Fruit fly (Drosophila melanogaster) whole organism, prepupa: ENCODE measurements around the gene Rab26.

Experiments
- CG10631 ChIP-seq: fragments of 200-800 bp; sonication (Bioruptor generic); optimal IDR thresholded peaks from 2 replicates; lab custom pipeline; 2016; ENCODE audit warnings: missing biosample characterization, missing genetic modification characterization
- CG10669 ChIP-seq: fragments of 200-800 bp; sonication (Bioruptor generic); optimal IDR thresholded peaks from 3 replicates; lab custom pipeline; 2018; ENCODE audit warnings: missing biosample characterization, mild to moderate bottlenecking, missing genetic modification characterization, moderate library complexity
- CG11294 ChIP-seq: fragments of 200-800 bp; sonication (Bioruptor generic); IDR thresholded peaks from 2 replicates; pipeline ENCODE4 v1.3.6; 2022; ENCODE audit warnings: missing biosample characterization, missing genetic modification characterization
- CG11762 ChIP-seq: fragments of 200-800 bp; sonication (Bioruptor generic); optimal IDR thresholded peaks from 3 replicates; lab custom pipeline; 2016; ENCODE audit warnings: missing biosample characterization, missing genetic modification characterization; ENCODE audit not compliant: insufficient read depth
- CG11902 ChIP-seq: fragments of 200-800 bp; sonication (Bioruptor generic); optimal IDR thresholded peaks from 3 replicates; lab custom pipeline; 2016; ENCODE audit warnings: missing biosample characterization, missing genetic modification characterization
- CG15336 ChIP-seq: fragments of 200-800 bp; sonication (Bioruptor generic); IDR thresholded peaks from 2 replicates; pipeline ENCODE4 v1.3.6; 2022; ENCODE audit warnings: missing biosample characterization, missing genetic modification characterization
- CG1621 ChIP-seq: fragments of 200-800 bp; sonication (Bioruptor generic); optimal IDR thresholded peaks from 3 replicates; lab custom pipeline; 2018; ENCODE audit warnings: missing biosample characterization, mild to moderate bottlenecking, missing genetic modification characterization
- CG16779 ChIP-seq: fragments of 200-800 bp; sonication (Bioruptor generic); optimal IDR thresholded peaks from 3 replicates; lab custom pipeline; 2017; ENCODE audit warnings: missing biosample characterization, mild to moderate bottlenecking, missing genetic modification characterization
- CG31627 ChIP-seq: fragments of 200-800 bp; sonication (Bioruptor generic); optimal IDR thresholded peaks from 3 replicates; lab custom pipeline; 2016; ENCODE audit warnings: missing biosample characterization, missing genetic modification characterization
- CG32006 ChIP-seq: fragments of 200-800 bp; sonication (Bioruptor generic); optimal IDR thresholded peaks from 3 replicates; lab custom pipeline; 2017; ENCODE audit warnings: missing biosample characterization, mild to moderate bottlenecking, missing genetic modification characterization
- CG34406 ChIP-seq: fragments of 200-800 bp; sonication (Bioruptor generic); optimal IDR thresholded peaks from 3 replicates; lab custom pipeline; 2016; ENCODE audit warnings: missing biosample characterization, missing genetic modification characterization
- CG3919 ChIP-seq: fragments of 200-800 bp; sonication (Bioruptor generic); optimal IDR thresholded peaks from 3 replicates; lab custom pipeline; 2016; ENCODE audit warnings: missing biosample characterization, missing genetic modification characterization
- CG6163 ChIP-seq: fragments of 200-800 bp; sonication (Bioruptor generic); IDR thresholded peaks from 3 replicates; pipeline ENCODE4 v1.3.6; 2022; ENCODE audit warnings: missing biosample characterization, missing genetic modification characterization
- CG6276 ChIP-seq: fragments of 200-800 bp; sonication (Bioruptor generic); optimal IDR thresholded peaks from 2 replicates; lab custom pipeline; 2017; ENCODE audit warnings: missing biosample characterization, mild to moderate bottlenecking, missing genetic modification characterization
- CG6808 ChIP-seq: fragments of 200-800 bp; sonication (Bioruptor generic); optimal IDR thresholded peaks from 3 replicates; lab custom pipeline; 2017; ENCODE audit warnings: missing biosample characterization, missing genetic modification characterization, mild to moderate bottlenecking, moderate library complexity, missing genetic modification reagents
- CG6854 ChIP-seq: fragments of 200-800 bp; sonication (Bioruptor generic); optimal IDR thresholded peaks from 2 replicates; lab custom pipeline; 2017; ENCODE audit warnings: missing biosample characterization, mild to moderate bottlenecking, missing genetic modification characterization
- CG7368 ChIP-seq: fragments of 200-800 bp; sonication (Bioruptor generic); optimal IDR thresholded peaks from 3 replicates; lab custom pipeline; 2016; ENCODE audit warnings: missing biosample characterization, missing genetic modification characterization
- CG8119 ChIP-seq: fragments of 200-800 bp; sonication (Bioruptor generic); IDR thresholded peaks from 3 replicates; pipeline ENCODE4 v1.3.6; 2022; ENCODE audit warnings: missing biosample characterization, missing genetic modification characterization
- CG9139 ChIP-seq: fragments of 200-800 bp; sonication (Bioruptor generic); optimal IDR thresholded peaks from 3 replicates; lab custom pipeline; 2017; ENCODE audit warnings: missing biosample characterization, mild to moderate bottlenecking, missing genetic modification characterization
- Eip78C ChIP-seq: fragments of 200-800 bp; sonication (Bioruptor generic); peaks from one replicate; lab custom pipeline; 2016; ENCODE audit warnings: missing biosample characterization, missing genetic modification characterization
- Eip93F ChIP-seq: fragments of 200-800 bp; sonication (Bioruptor generic); optimal IDR thresholded peaks from 2 replicates; lab custom pipeline; 2016; ENCODE audit warnings: missing biosample characterization, mild to moderate bottlenecking, missing genetic modification characterization
- Ets21C ChIP-seq: fragments of 200-800 bp; sonication (Bioruptor generic); optimal IDR thresholded peaks from 3 replicates; lab custom pipeline; 2016; ENCODE audit warnings: missing biosample characterization, missing genetic modification characterization
- Ets96B ChIP-seq: fragments of 200-800 bp; optimal IDR thresholded peaks from 2 replicates; lab custom pipeline; 2019; ENCODE audit warnings: missing biosample characterization, mild to moderate bottlenecking, missing genetic modification characterization, moderate library complexity
- Gug ChIP-seq: fragments of 200-800 bp; sonication (Bioruptor generic); IDR thresholded peaks from 2 replicates; pipeline ENCODE4 v1.3.6; 2022; ENCODE audit warnings: missing biosample characterization, missing genetic modification characterization
- Hr38 ChIP-seq: sonication (Bioruptor generic); optimal IDR thresholded peaks from 2 replicates; lab custom pipeline; 2016; ENCODE audit warnings: missing biosample characterization, missing genetic modification characterization
- Hr4 ChIP-seq: fragments of 200-800 bp; sonication (Bioruptor generic); optimal IDR thresholded peaks from 3 replicates; lab custom pipeline; 2016; ENCODE audit warnings: missing biosample characterization, missing genetic modification characterization
- Lpt ChIP-seq: fragments of 200-800 bp; sonication (Bioruptor generic); optimal IDR thresholded peaks from 3 replicates; lab custom pipeline; 2016; ENCODE audit warnings: missing biosample characterization, missing genetic modification characterization
- Met ChIP-seq: fragments of 200-800 bp; sonication (Bioruptor generic); optimal IDR thresholded peaks from 3 replicates; lab custom pipeline; 2016; ENCODE audit warnings: missing biosample characterization, missing genetic modification characterization
- OdsH ChIP-seq: fragments of 200-800 bp; sonication (Bioruptor generic); optimal IDR thresholded peaks from 3 replicates; lab custom pipeline; 2016; ENCODE audit warnings: missing biosample characterization, missing genetic modification characterization
- Smox ChIP-seq: fragments of 200-800 bp; sonication (Bioruptor generic); optimal IDR thresholded peaks from 3 replicates; lab custom pipeline; 2016; ENCODE audit warnings: missing biosample characterization, missing genetic modification characterization
- Sox102F ChIP-seq: fragments of 200-800 bp; sonication (Bioruptor generic); optimal IDR thresholded peaks from 2 replicates; lab custom pipeline; 2016; ENCODE audit warnings: missing biosample characterization, mild to moderate bottlenecking, missing genetic modification characterization
- Sox15 ChIP-seq: fragments of 200-800 bp; sonication (Bioruptor generic); optimal IDR thresholded peaks from 3 replicates; lab custom pipeline; 2016; ENCODE audit warnings: missing biosample characterization, missing genetic modification characterization
- cyc ChIP-seq: fragments of 200-800 bp; sonication (Bioruptor generic); optimal IDR thresholded peaks from 3 replicates; lab custom pipeline; 2016; ENCODE audit warnings: missing biosample characterization, missing genetic modification characterization
- dac ChIP-seq: fragments of 200-800 bp; sonication (Bioruptor generic); optimal IDR thresholded peaks from 2 replicates; lab custom pipeline; 2017; ENCODE audit warnings: missing biosample characterization, mild to moderate bottlenecking, missing genetic modification characterization
- dsx ChIP-seq: fragments of 200-800 bp; optimal IDR thresholded peaks from 3 replicates; lab custom pipeline; 2019; ENCODE audit warnings: missing biosample characterization, mild to moderate bottlenecking, missing genetic modification characterization, moderate library complexity; ENCODE audit not compliant: poor library complexity, severe bottlenecking
- eg ChIP-seq: fragments of 200-800 bp; sonication (Bioruptor generic); IDR thresholded peaks from 3 replicates; pipeline ENCODE4 v1.3.6; 2022; ENCODE audit warnings: missing biosample characterization, missing genetic modification characterization
- esn ChIP-seq: fragments of 200-800 bp; sonication (Bioruptor generic); optimal IDR thresholded peaks from 2 replicates; lab custom pipeline; 2016; ENCODE audit warnings: missing biosample characterization, mild to moderate bottlenecking, missing genetic modification characterization, moderate library complexity
- fd85E ChIP-seq: fragments of 200-800 bp; sonication (Bioruptor generic); optimal IDR thresholded peaks from 3 replicates; lab custom pipeline; 2016; ENCODE audit warnings: missing biosample characterization, missing genetic modification characterization
- fkh ChIP-seq: fragments of 200-800 bp; sonication (Bioruptor generic); optimal IDR thresholded peaks from 3 replicates; lab custom pipeline; 2017; ENCODE audit warnings: missing biosample characterization, mild to moderate bottlenecking, missing genetic modification characterization, moderate library complexity
- lz ChIP-seq: fragments of 200-800 bp; sonication (Bioruptor generic); optimal IDR thresholded peaks from 3 replicates; lab custom pipeline; 2016; ENCODE audit warnings: missing biosample characterization, missing genetic modification characterization
- net ChIP-seq: fragments of 200-800 bp; sonication (Bioruptor generic); optimal IDR thresholded peaks from 3 replicates; lab custom pipeline; 2016; ENCODE audit warnings: missing biosample characterization, missing genetic modification characterization
- salr ChIP-seq, 2 experiments: fragments of 200-800 bp; sonication (Bioruptor generic); optimal IDR thresholded peaks; 3 replicates each; lab custom pipeline; 2016 to 2018; ENCODE audit warnings: missing biosample characterization in 2 of 2, missing genetic modification characterization in 2 of 2, mild to moderate bottlenecking in 1 of 2
- spab ChIP-seq: fragments of 200-800 bp; sonication (Bioruptor generic); optimal IDR thresholded peaks from 2 replicates; lab custom pipeline; 2017; ENCODE audit warnings: missing biosample characterization, mild to moderate bottlenecking, missing genetic modification characterization, missing genetic modification reagents
- ss ChIP-seq, 2 experiments: fragments of 200-800 bp; sonication (Bioruptor generic); optimal IDR thresholded peaks; 2 replicates in 1 of 2; 3 replicates in 1 of 2; lab custom pipeline; 2017 to 2018; ENCODE audit warnings: mild to moderate bottlenecking in 2 of 2, missing biosample characterization in 2 of 2, missing genetic modification characterization in 2 of 2, moderate library complexity in 1 of 2
- svp ChIP-seq: fragments of 200-800 bp; sonication (Bioruptor generic); peaks from one replicate; lab custom pipeline; 2016; ENCODE audit warnings: missing biosample characterization, missing genetic modification characterization
- topi ChIP-seq: fragments of 200-800 bp; sonication (Bioruptor generic); optimal IDR thresholded peaks from 3 replicates; lab custom pipeline; 2016; ENCODE audit warnings: missing biosample characterization, missing genetic modification characterization
- vri ChIP-seq: fragments of 200-800 bp; sonication (Bioruptor generic); optimal IDR thresholded peaks from 3 replicates; lab custom pipeline; 2016; ENCODE audit warnings: missing biosample characterization, mild to moderate bottlenecking, missing genetic modification characterization

Rab26 gene

dm6 chr3L:21347197-21347831, 28.7 kb downstream of the Rab26 start (continued):
- TF ChIP-seq CG32006, result peak; percentile 86
- peak; percentile 28 for TF ChIP-seq Sox15 (GFP tag; lab: Kevin White, UChicago)
- TF ChIP-seq CG11902 (GFP tag; lab: Kevin White, UChicago), result peak; percentile 36
- peak; percentile 69 for TF ChIP-seq CG3919 (GFP tag; lab: Kevin White, UChicago)
- peak; percentile 49; the same call in 2 of the 3 replicates for TF ChIP-seq CG8119 (GFP tag; lab: Robert Waterston, UW)
- peak; percentile 59 for TF ChIP-seq spab (GFP tag; lab: Kevin White, UChicago)
- TF ChIP-seq CG11294 (GFP tag; lab: Robert Waterston, UW), result peak; percentile 43; the same call in 1 of the 2 replicates
- TF ChIP-seq cyc (GFP tag; lab: Kevin White, UChicago), result peak; percentile 55
- TF ChIP-seq svp (GFP tag; lab: Kevin White, UChicago), result peak; percentile 82
- TF ChIP-seq topi, result peak; percentile 64
- TF ChIP-seq dsx, result no peak
- TF ChIP-seq CG34406, result peak; percentile 44
- peak; percentile 48 for TF ChIP-seq Sox102F (GFP tag; lab: Kevin White, UChicago)
- peak; percentile 49 to 83 for TF ChIP-seq salr (GFP tag; optimal IDR thresholded peaks at IDR 0.05; lab: Kevin White, UChicago)
- TF ChIP-seq Ets96B, result peak; percentile 40
- TF ChIP-seq CG6854 (GFP tag; lab: Kevin White, UChicago), result no peak
- TF ChIP-seq Gug (GFP tag; lab: Robert Waterston, UW), result peak; percentile 48
- no peak for TF ChIP-seq CG9139
- no peak for TF ChIP-seq ss (GFP tag; optimal IDR thresholded peaks at IDR 0.05; lab: Kevin White, UChicago)
- no peak for TF ChIP-seq fkh (GFP tag; lab: Kevin White, UChicago)
- TF ChIP-seq CG6276 (GFP tag; lab: Kevin White, UChicago), result peak; percentile 49
- peak; percentile 76 for TF ChIP-seq OdsH
- TF ChIP-seq CG1621 (tag; lab: Kevin White, UChicago), result peak; percentile 32
- TF ChIP-seq lz (GFP tag; lab: Kevin White, UChicago), result peak; percentile 50
- peak; percentile 56 for TF ChIP-seq Smox
- TF ChIP-seq CG7368 (GFP tag; lab: Kevin White, UChicago), result peak; percentile 45
- peak; percentile 39 for TF ChIP-seq Lpt (GFP tag; lab: Kevin White, UChicago)
- no peak for TF ChIP-seq Eip93F (GFP tag; lab: Kevin White, UChicago)
- no peak; the same call in 2 of the 3 replicates for TF ChIP-seq eg (GFP tag; lab: Robert Waterston, UW)
- TF ChIP-seq CG10631 (GFP tag; lab: Kevin White, UChicago), result peak; percentile 75
- TF ChIP-seq CG10669, result peak; percentile 69
- TF ChIP-seq Ets21C (GFP tag; lab: Kevin White, UChicago), result peak; percentile 5
- 0 out of 2 replicates have a peak, but pooled peaks have one; percentile 11 for TF ChIP-seq CG15336 (GFP tag; lab: Robert Waterston, UW)
- peak; percentile 25 for TF ChIP-seq vri (GFP tag; lab: Kevin White, UChicago)
- TF ChIP-seq Hr4, result peak; percentile 83
- peak; percentile 67 for TF ChIP-seq CG31627 (GFP tag; lab: Kevin White, UChicago)
- TF ChIP-seq, all 60 proteins: peak for 49

- TF ChIP-seq CG6163 (GFP tag; lab: Robert Waterston, UW) (0 out of 3 replicates have a peak, but pooled peaks have one; percentile 18), dac (no peak), CG11294 (GFP tag; lab: Robert Waterston, UW) (no peak), ss (GFP tag; optimal IDR thresholded peaks at IDR 0.05; lab: Kevin White, UChicago) (peak in 1 of 2 experiments; percentile 33), fkh (GFP tag; lab: Kevin White, UChicago) (peak; percentile 91), Hr38 (GFP tag; lab: Kevin White, UChicago) (no peak), CG15336 (GFP tag; lab: Robert Waterston, UW) (0 out of 2 replicates have a peak, but pooled peaks have one; percentile 11), CG7368 (GFP tag; lab: Kevin White, UChicago) (peak; percentile 12), CG31627 (GFP tag; lab: Kevin White, UChicago) (no peak), CG11762 (GFP tag; lab: Kevin White, UChicago) (no peak), Met (GFP tag; lab: Kevin White, UChicago) (no peak), esn (GFP tag; lab: Kevin White, UChicago) (no peak), CG8119 (GFP tag; lab: Robert Waterston, UW) (no peak), CG3919 (GFP tag; lab: Kevin White, UChicago) (peak; percentile 27), CG16779 (no peak), vri (GFP tag; lab: Kevin White, UChicago) (peak; percentile 76), net (GFP tag; lab: Kevin White, UChicago) (no peak), topi (no peak), CG6808 (GFP tag; lab: Kevin White, UChicago) (no peak), lz (GFP tag; lab: Kevin White, UChicago) (no peak), salr (GFP tag; optimal IDR thresholded peaks at IDR 0.05; lab: Kevin White, UChicago) (no peak), dsx (no peak), CG1621 (tag; lab: Kevin White, UChicago) (peak; percentile 61), Sox15 (GFP tag; lab: Kevin White, UChicago) (no peak), fd85E (GFP tag; lab: Kevin White, UChicago) (no peak), Eip78C (GFP tag; lab: Kevin White, UChicago) (peak; percentile 46), CG6276 (GFP tag; lab: Kevin White, UChicago) (peak; percentile 28), eg (GFP tag; lab: Robert Waterston, UW) (0 out of 3 replicates have a peak, but pooled peaks have one; percentile 23)
These were observed 30.4 kb downstream of the Rab26 start, which contains the start of gene ebd2 for dm6 chr3L:21348983-21349432. TSS of gene ebd2 (minus strand) at chr3L:21349288.
